Fruit fly (Drosophila melanogaster): ENCODE results near the gene RhoGAP102A.

DNA sequence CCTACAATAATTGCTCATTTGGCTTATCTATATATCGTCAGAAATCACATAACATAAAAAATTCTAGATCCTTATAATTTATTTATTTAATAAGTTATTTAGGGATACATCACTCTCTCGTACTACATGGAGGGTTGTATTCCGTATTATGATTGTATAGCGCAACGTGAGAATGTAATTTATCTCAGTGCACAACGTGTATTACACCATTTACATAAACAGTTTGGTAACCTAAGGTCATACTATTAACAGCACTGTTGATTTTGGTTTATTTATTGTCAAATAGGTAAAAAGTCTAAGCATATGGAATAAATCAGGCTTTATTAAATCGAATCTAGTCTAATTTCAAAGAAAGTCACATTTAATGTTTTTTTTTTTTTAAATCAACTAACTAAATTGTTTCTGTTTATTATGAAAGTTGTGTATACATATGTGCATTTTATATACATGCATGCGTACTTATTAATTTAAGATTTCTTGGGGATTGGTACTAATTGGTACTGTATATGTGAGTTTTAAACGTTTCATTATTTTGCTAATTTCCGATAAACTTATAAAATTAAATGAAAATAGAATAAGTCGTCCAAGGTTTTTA, 60.0 kb downstream of the RhoGAP102A start, which contains the start of gene Rnf11:
- TF ChIP-seq CG8478 (optimal IDR thresholded peaks at IDR 0.05) (no peak), CTCF (optimal IDR thresholded peaks at IDR 0.05) (no peak)
